Worm (Caenorhabditis elegans) whole organism, young adult: ENCODE results near the gene C14B1.8.
A peak's percentile ranks its signal among the peaks of the same experiment; 100 is the strongest.

Experiments
- B0336.3 ChIP-seq: fragments of 200-800 bp; sonication (Bioruptor generic); IDR thresholded peaks from 2 replicates; pipeline ENCODE4 v1.3.6; 2022; ENCODE audit warnings: missing genetic modification characterization, missing compliant biosample characterization
- C17E4.6 ChIP-seq: fragments of 200-800 bp; sonication (Bioruptor generic); IDR thresholded peaks from 2 replicates; pipeline ENCODE4 v1.3.6; 2022; ENCODE audit warnings: missing genetic modification reagents, missing genetic modification characterization, missing compliant biosample characterization
- F10E7.11 ChIP-seq: sonication (generic microtip); optimal IDR thresholded peaks from 2 replicates; lab custom pipeline; 2017; ENCODE audit warnings: mild to moderate bottlenecking, missing genetic modification characterization, moderate library complexity, missing compliant biosample characterization
- F22D6.2 ChIP-seq: sonication (generic microtip); optimal IDR thresholded peaks from 2 replicates; lab custom pipeline; 2016; ENCODE audit warnings: mild to moderate bottlenecking, missing genetic modification characterization, missing compliant biosample characterization
- F23B12.7 ChIP-seq: sonication (generic microtip); optimal IDR thresholded peaks from 2 replicates; lab custom pipeline; 2017; ENCODE audit warnings: missing genetic modification characterization, mild to moderate bottlenecking, missing compliant biosample characterization, antibody characterized with exemption, moderate library complexity; ENCODE audit not compliant: insufficient read depth
- F52B5.7 ChIP-seq: sonication (generic microtip); optimal IDR thresholded peaks from 2 replicates; lab custom pipeline; 2016; ENCODE audit warnings: mild to moderate bottlenecking, missing genetic modification characterization, missing compliant biosample characterization
- K11D2.4 ChIP-seq: fragments of 200-800 bp; sonication (Bioruptor generic); IDR thresholded peaks from 2 replicates; pipeline ENCODE4 v1.3.6; 2022; ENCODE audit warnings: missing genetic modification reagents, missing genetic modification characterization, missing compliant biosample characterization
- T26A5.8 ChIP-seq: sonication (generic microtip); optimal IDR thresholded peaks from 2 replicates; lab custom pipeline; 2016; ENCODE audit warnings: missing genetic modification characterization, missing compliant biosample characterization
- ama-1 ChIP-seq, 3 experiments: fragments of 150-350 bp in 1 of 3; sonication (generic microtip) in 2 of 3; optimal IDR thresholded peaks; 2 replicates each; lab custom pipeline; 2014 to 2018; ENCODE audit warnings: missing biosample characterization in 2 of 3, missing genetic modification characterization in 2 of 3, missing genetic modification reagents in 2 of 3
- athp-1 ChIP-seq: sonication (generic microtip); optimal IDR thresholded peaks from 2 replicates; lab custom pipeline; 2017; ENCODE audit warnings: mild to moderate bottlenecking, missing genetic modification characterization, missing compliant biosample characterization
- attf-5 ChIP-seq: fragments of 200-800 bp; sonication (Bioruptor generic); optimal IDR thresholded peaks from 2 replicates; lab custom pipeline; 2018; ENCODE audit warnings: mild to moderate bottlenecking, missing genetic modification characterization, missing compliant biosample characterization
- bed-2 ChIP-seq: fragments of 200-800 bp; sonication (Bioruptor generic); IDR thresholded peaks from 2 replicates; pipeline ENCODE4 v1.3.6; 2022; ENCODE audit warnings: missing genetic modification reagents, missing genetic modification characterization, missing compliant biosample characterization
- cebp-1 ChIP-seq, 2 experiments: fragments of 200-800 bp in 1 of 2; sonication (Bioruptor generic) in 1 of 2; sonication (generic microtip) in 1 of 2; IDR thresholded peaks in 1 of 2; optimal IDR thresholded peaks in 1 of 2; 2 replicates each; pipeline versions ENCODE4 v1.3.6 to Lab custom; 2017 to 2022; ENCODE audit warnings: missing compliant biosample characterization in 2 of 2, missing genetic modification characterization in 2 of 2, mild to moderate bottlenecking in 1 of 2, missing genetic modification reagents in 1 of 2, moderate library complexity in 1 of 2
- die-1 ChIP-seq: sonication (generic microtip); optimal IDR thresholded peaks from 2 replicates; lab custom pipeline; 2016; ENCODE audit warnings: missing genotype, mild to moderate bottlenecking, missing genetic modification characterization, missing compliant biosample characterization
- egl-18 ChIP-seq: fragments of 200-800 bp; sonication (Bioruptor generic); IDR thresholded peaks from 2 replicates; pipeline ENCODE4 v1.3.6; 2022; ENCODE audit warnings: missing genetic modification reagents, missing genetic modification characterization, missing compliant biosample characterization
- ets-4 ChIP-seq: fragments of 200-800 bp; sonication (Bioruptor generic); optimal IDR thresholded peaks from 2 replicates; lab custom pipeline; 2018; ENCODE audit warnings: mild to moderate bottlenecking, missing genetic modification characterization, missing compliant biosample characterization
- hlh-12 ChIP-seq: sonication (generic microtip); optimal IDR thresholded peaks from 2 replicates; lab custom pipeline; 2016; ENCODE audit warnings: missing genetic modification characterization, missing compliant biosample characterization
- hmg-1.2 ChIP-seq: fragments of 200-800 bp; sonication (Bioruptor generic); IDR thresholded peaks from 2 replicates; pipeline ENCODE4 v1.3.6; 2022; ENCODE audit warnings: missing genetic modification reagents, missing genetic modification characterization, missing compliant biosample characterization
- hrde-1 ChIP-seq: sonication (generic microtip); optimal IDR thresholded peaks from 2 replicates; lab custom pipeline; 2016; ENCODE audit warnings: missing genetic modification characterization, mild to moderate bottlenecking, missing compliant biosample characterization, moderate library complexity, missing genotype, missing genetic modification reagents, borderline replicate concordance
- lag-1 ChIP-seq: fragments of 200-800 bp; sonication (Bioruptor generic); IDR thresholded peaks from 2 replicates; pipeline ENCODE4 v1.3.6; 2022; ENCODE audit warnings: missing genetic modification reagents, missing genetic modification characterization, missing compliant biosample characterization
- let-526 ChIP-seq: fragments of 200-800 bp; sonication (Bioruptor generic); IDR thresholded peaks from 2 replicates; pipeline ENCODE4 v1.3.6; 2022; ENCODE audit warnings: missing genetic modification reagents, missing genetic modification characterization, missing compliant biosample characterization
- let-607 ChIP-seq, 2 experiments: fragments of 200-800 bp in 1 of 2; sonication (Bioruptor generic) in 1 of 2; sonication (generic microtip) in 1 of 2; optimal IDR thresholded peaks; 2 replicates each; lab custom pipeline; 2016 to 2018; ENCODE audit warnings: mild to moderate bottlenecking in 2 of 2, missing compliant biosample characterization in 2 of 2, missing genetic modification characterization in 2 of 2, moderate library complexity in 2 of 2, missing genotype in 1 of 2
- lin-26 ChIP-seq: fragments of 200-800 bp; sonication (Bioruptor generic); IDR thresholded peaks from 2 replicates; pipeline ENCODE4 v1.3.6; 2022; ENCODE audit warnings: missing genetic modification reagents, missing genetic modification characterization, missing compliant biosample characterization
- lin-35 ChIP-seq, 3 experiments: fragments of 150-350 bp in 2 of 3; sonication (generic microtip) in 1 of 3; optimal IDR thresholded peaks; 2 replicates each; lab custom pipeline; 2014 to 2018; ENCODE audit warnings: missing biosample characterization in 3 of 3, missing genetic modification characterization in 3 of 3, missing genetic modification reagents in 3 of 3
- lin-40 ChIP-seq: sonication (generic microtip); optimal IDR thresholded peaks from 2 replicates; lab custom pipeline; 2016; ENCODE audit warnings: missing genetic modification characterization, mild to moderate bottlenecking, missing compliant biosample characterization, missing genotype, missing genetic modification reagents
- lin-54 ChIP-seq: fragments of 200-800 bp; sonication (Bioruptor generic); optimal IDR thresholded peaks from 2 replicates; lab custom pipeline; 2018; ENCODE audit warnings: mild to moderate bottlenecking, missing genetic modification characterization, missing compliant biosample characterization
- lir-1 ChIP-seq: fragments of 200-800 bp; sonication (Bioruptor generic); conservative IDR thresholded peaks from 2 replicates; pipeline ENCODE4 v1.3.6; 2022; ENCODE audit warnings: missing genetic modification reagents, missing genetic modification characterization, missing compliant biosample characterization
- lsl-1 ChIP-seq: fragments of 200-800 bp; sonication (Bioruptor generic); optimal IDR thresholded peaks from 2 replicates; lab custom pipeline; 2018; ENCODE audit warnings: mild to moderate bottlenecking, missing genetic modification characterization, moderate library complexity, missing compliant biosample characterization
- madf-10 ChIP-seq: sonication (generic microtip); optimal IDR thresholded peaks from 2 replicates; lab custom pipeline; 2016; ENCODE audit warnings: mild to moderate bottlenecking, missing genetic modification characterization, missing compliant biosample characterization
- mcd-1 ChIP-seq: fragments of 200-800 bp; sonication (Bioruptor generic); IDR thresholded peaks from 2 replicates; pipeline ENCODE4 v1.3.6; 2022; ENCODE audit warnings: missing genetic modification reagents, missing genetic modification characterization, missing compliant biosample characterization
- mel-28 ChIP-seq: sonication (generic microtip); optimal IDR thresholded peaks from 2 replicates; lab custom pipeline; 2016; ENCODE audit warnings: borderline replicate concordance, mild to moderate bottlenecking, missing genetic modification characterization, missing compliant biosample characterization
- mxl-1 ChIP-seq: sonication (generic microtip); optimal IDR thresholded peaks from 2 replicates; lab custom pipeline; 2016; ENCODE audit warnings: missing genetic modification characterization, missing compliant biosample characterization
- nfya-2 ChIP-seq: fragments of 200-800 bp; sonication (Bioruptor generic); IDR thresholded peaks from 2 replicates; pipeline ENCODE4 v1.3.6; 2022; ENCODE audit warnings: missing genetic modification reagents, missing genetic modification characterization, missing compliant biosample characterization
- nfyb-1 ChIP-seq: fragments of 200-800 bp; sonication (Bioruptor generic); IDR thresholded peaks from 2 replicates; pipeline ENCODE4 v1.3.6; 2022; ENCODE audit warnings: missing genetic modification reagents, missing genetic modification characterization, missing compliant biosample characterization
- nhr-179 ChIP-seq: sonication (generic microtip); optimal IDR thresholded peaks from 2 replicates; lab custom pipeline; 2016; ENCODE audit warnings: mild to moderate bottlenecking, missing genetic modification characterization, missing compliant biosample characterization
- nhr-80 ChIP-seq: sonication (generic microtip); optimal IDR thresholded peaks from 2 replicates; lab custom pipeline; 2016; ENCODE audit warnings: missing genetic modification characterization, missing compliant biosample characterization
- rcor-1 ChIP-seq: fragments of 200-800 bp; sonication (Bioruptor generic); IDR thresholded peaks from 2 replicates; pipeline ENCODE4 v1.3.6; 2022; ENCODE audit warnings: missing genetic modification reagents, missing genetic modification characterization, missing compliant biosample characterization
- sdz-38 ChIP-seq: sonication (generic microtip); optimal IDR thresholded peaks from 2 replicates; lab custom pipeline; 2016; ENCODE audit warnings: missing genotype, missing genetic modification characterization, missing compliant biosample characterization
- snpc-3.4 ChIP-seq: sonication (generic microtip); optimal IDR thresholded peaks from 2 replicates; lab custom pipeline; 2017; ENCODE audit warnings: missing genetic modification characterization, mild to moderate bottlenecking, missing compliant biosample characterization, antibody characterized with exemption, moderate library complexity, missing genotype, missing genetic modification reagents
- snpc-4 ChIP-seq, 5 experiments: fragments of 150-350 bp in 1 of 5; sonication (generic microtip) in 4 of 5; optimal IDR thresholded peaks; 2 replicates each; lab custom pipeline; 2014 to 2018; ENCODE audit warnings: missing genetic modification characterization in 5 of 5, missing biosample characterization in 3 of 5, antibody characterized with exemption in 2 of 5, mild to moderate bottlenecking in 2 of 5, missing compliant biosample characterization in 2 of 5, missing genotype in 2 of 5, moderate library complexity in 2 of 5, missing genetic modification reagents in 1 of 5
- tbx-9 ChIP-seq: sonication (generic microtip); optimal IDR thresholded peaks from 2 replicates; lab custom pipeline; 2016; ENCODE audit warnings: borderline replicate concordance, missing genetic modification characterization, inconsistent platforms, missing compliant biosample characterization
- unc-130 ChIP-seq: sonication (generic microtip); optimal IDR thresholded peaks from 2 replicates; lab custom pipeline; 2016; ENCODE audit warnings: missing genetic modification reagents, missing genetic modification characterization, missing compliant biosample characterization
- unc-62 ChIP-seq: fragments of 150-350 bp; optimal IDR thresholded peaks from 2 replicates; lab custom pipeline; 2014; ENCODE audit warnings: missing biosample characterization, missing genetic modification reagents, missing genetic modification characterization
- zim-3 ChIP-seq: sonication (generic microtip); optimal IDR thresholded peaks from 2 replicates; lab custom pipeline; 2017; ENCODE audit warnings: mild to moderate bottlenecking, missing genetic modification characterization, moderate library complexity, missing compliant biosample characterization
- ztf-18 ChIP-seq: sonication (generic microtip); optimal IDR thresholded peaks from 2 replicates; lab custom pipeline; 2016; ENCODE audit warnings: missing genotype, mild to moderate bottlenecking, missing genetic modification characterization, missing compliant biosample characterization
- ztf-26 ChIP-seq: sonication (generic microtip); optimal IDR thresholded peaks from 2 replicates; lab custom pipeline; 2017; ENCODE audit warnings: missing genetic modification characterization, missing compliant biosample characterization
- ztf-28 ChIP-seq: fragments of 200-800 bp; sonication (Bioruptor generic); IDR thresholded peaks from 2 replicates; pipeline ENCODE4 v1.3.6; 2022; ENCODE audit warnings: missing genetic modification reagents, missing genetic modification characterization, missing compliant biosample characterization
- ztf-6 ChIP-seq: fragments of 200-800 bp; sonication (Bioruptor generic); IDR thresholded peaks from 2 replicates; pipeline ENCODE4 v1.3.6; 2022; ENCODE audit warnings: missing genetic modification reagents, missing genetic modification characterization, missing compliant biosample characterization

C14B1.8 gene

ce11 chrIII:3703397-3703796 lies 16.1 kb downstream of the C14B1.8 start, which contains the start of gene C14B1.3 (continued):
- TF ChIP-seq egl-18 (GFP tag; lab: Robert Waterston, UW) (no peak), rcor-1 (GFP tag; lab: Robert Waterston, UW) (no peak), ztf-26 (no peak), let-526 (GFP tag; lab: Robert Waterston, UW) (no peak), cebp-1 (GFP tag; IDR thresholded peaks at IDR 0.05; lab: Robert Waterston, UW) (peak; percentile 98), cebp-1 (tag; optimal IDR thresholded peaks at IDR 0.05; lab: Kevin White, UChicago) (peak; percentile 99), nfya-2 (GFP tag; lab: Robert Waterston, UW) (no peak), F23B12.7 (tag; lab: Kevin White, UChicago) (no peak), ztf-18 (no peak), zim-3 (no peak), bed-2 (GFP tag; lab: Robert Waterston, UW) (no peak), K11D2.4 (no peak), lin-35 (GFP tag; optimal IDR thresholded peaks at IDR 0.05; lab: Kevin White, UChicago) (peak in 1 of 3 experiments; percentile 13), lin-40 (tag; lab: Kevin White, UChicago) (peak; percentile 12), hlh-12 (tag; lab: Kevin White, UChicago) (no peak), ets-4 (GFP tag; lab: Kevin White, UChicago) (no peak), unc-62 (GFP tag; lab: Kevin White, UChicago) (no peak), madf-10 (no peak), F10E7.11 (tag; lab: Kevin White, UChicago) (no peak), athp-1 (tag; lab: Kevin White, UChicago) (no peak), lin-54 (GFP tag; lab: Kevin White, UChicago) (no peak), lsl-1 (no peak), nhr-179 (no peak), F22D6.2 (tag; lab: Kevin White, UChicago) (no peak), sdz-38 (no peak), hmg-1.2 (peak; percentile 28; the same call in 1 of the 2 replicates), mxl-1 (no peak), nfyb-1 (GFP tag; lab: Robert Waterston, UW) (no peak), mel-28 (tag; lab: Kevin White, UChicago) (no peak), ama-1 (optimal IDR thresholded peaks at IDR 0.05; lab: Kevin White, UChicago) (peak; percentile 39), ama-1 (GFP tag; optimal IDR thresholded peaks at IDR 0.05; lab: Kevin White, UChicago) (no peak), T26A5.8 (no peak), ztf-28 (no peak), lir-1 (GFP tag; lab: Robert Waterston, UW) (no peak), attf-5 (peak; percentile 80), lag-1 (GFP tag; lab: Robert Waterston, UW) (no peak), let-607 (tag; optimal IDR thresholded peaks at IDR 0.05; lab: Kevin White, UChicago) (peak in 1 of 2 experiments; percentile 75), snpc-4 (GFP tag; optimal IDR thresholded peaks at IDR 0.05; lab: Kevin White, UChicago) (no peak), snpc-4 (tag; optimal IDR thresholded peaks at IDR 0.05; lab: Kevin White, UChicago) (peak in 2 of 4 experiments; percentile 22 to 34), lin-26 (GFP tag; lab: Robert Waterston, UW) (no peak), ztf-6 (GFP tag; lab: Robert Waterston, UW) (no peak), F52B5.7 (no peak), unc-130 (no peak), die-1 (no peak), snpc-3.4 (tag; lab: Kevin White, UChicago) (no peak), hrde-1 (tag; lab: Kevin White, UChicago) (no peak), tbx-9 (no peak), C17E4.6 (GFP tag; lab: Robert Waterston, UW) (no peak), mcd-1 (GFP tag; lab: Robert Waterston, UW) (no peak), B0336.3 (GFP tag; lab: Robert Waterston, UW) (no peak), nhr-80 (tag; lab: Kevin White, UChicago) (peak; percentile 23)
